Worm (Caenorhabditis elegans): ENCODE results near the gene ZK809.1.

ZK809.1 gene

ce11 chrIV:11603265-11603840 lies 38.5 kb upstream of the ZK809.1 start:
- no peak for TF ChIP-seq med-1 (GFP tag; optimal IDR thresholded peaks at IDR 0.05; ENCODE audit: insufficient read depth)
- no peak for TF ChIP-seq cog-1 (tag; optimal IDR thresholded peaks at IDR 0.05)
- TF ChIP-seq flt-1 (GFP tag; IDR thresholded peaks at IDR 0.05), result no peak
- no peak for TF ChIP-seq ztf-23 (GFP tag; IDR thresholded peaks at IDR 0.05)
- TF ChIP-seq ref-1 (GFP tag; conservative IDR thresholded peaks at IDR 0.05), result no peak
- no peak for TF ChIP-seq T22C8.4 (GFP tag; IDR thresholded peaks at IDR 0.05)
- no peak for TF ChIP-seq tab-1 (GFP tag; IDR thresholded peaks at IDR 0.05)
- TF ChIP-seq ztf-29 (GFP tag; IDR thresholded peaks at IDR 0.05), result no peak
- TF ChIP-seq klf-2 (GFP tag; conservative IDR thresholded peaks at IDR 0.05), result no peak

ce11 chrIV:11604909-11605308 lies 37.0 kb upstream of the ZK809.1 start, which contains the start of the genes ragc-1 and Y24F12A.1:
TSS of gene ragc-1 (minus strand) at chrIV:11604933.
TSS of gene Y24F12A.1 (plus strand) at chrIV:11605254.
- TF ChIP-seq ref-1 (GFP tag; conservative IDR thresholded peaks at IDR 0.05) (no peak), klf-2 (GFP tag; conservative IDR thresholded peaks at IDR 0.05) (no peak), ztf-23 (GFP tag; IDR thresholded peaks at IDR 0.05) (peak; percentile 71), cog-1 (tag; optimal IDR thresholded peaks at IDR 0.05) (no peak), T22C8.4 (GFP tag; IDR thresholded peaks at IDR 0.05) (no peak), tab-1 (GFP tag; IDR thresholded peaks at IDR 0.05) (0 out of 2 replicates have a peak, but pooled peaks have one; percentile 36), flt-1 (GFP tag; IDR thresholded peaks at IDR 0.05) (peak; percentile 64; the same call in 1 of the 2 replicates), med-1 (GFP tag; optimal IDR thresholded peaks at IDR 0.05; ENCODE audit: insufficient read depth) (peak; percentile 56), ztf-29 (GFP tag; IDR thresholded peaks at IDR 0.05) (no peak)

ce11 chrIV:11616543-11616942 lies 25.4 kb upstream of the ZK809.1 start:
- TF ChIP-seq ztf-29 (GFP tag; IDR thresholded peaks at IDR 0.05), result 0 out of 2 replicates have a peak, but pooled peaks have one; percentile 21

- no peak for TF ChIP-seq cog-1 (tag; optimal IDR thresholded peaks at IDR 0.05)
- TF ChIP-seq T22C8.4 (GFP tag; IDR thresholded peaks at IDR 0.05), result no peak
- TF ChIP-seq ref-1 (GFP tag; conservative IDR thresholded peaks at IDR 0.05), result no peak
- TF ChIP-seq tab-1 (GFP tag; IDR thresholded peaks at IDR 0.05), result no peak
- TF ChIP-seq flt-1 (GFP tag; IDR thresholded peaks at IDR 0.05), result no peak
- no peak for TF ChIP-seq med-1 (GFP tag; optimal IDR thresholded peaks at IDR 0.05; ENCODE audit: insufficient read depth)
- TF ChIP-seq klf-2 (GFP tag; conservative IDR thresholded peaks at IDR 0.05), result no peak
- TF ChIP-seq ztf-23 (GFP tag; IDR thresholded peaks at IDR 0.05), result no peak
- no peak for TF ChIP-seq ztf-29 (GFP tag; IDR thresholded peaks at IDR 0.05)
Observed at ce11 chrIV:11620909-11621308, 21.0 kb upstream of the ZK809.1 start, which contains the start of gene dsl-5. TSS of gene dsl-5 (minus strand) at chrIV:11621009.

ce11 chrIV:11622336-11622735 lies 19.6 kb upstream of the ZK809.1 start:
- TF ChIP-seq med-1 (GFP tag; optimal IDR thresholded peaks at IDR 0.05; ENCODE audit: insufficient read depth), result no peak
- no peak for TF ChIP-seq flt-1 (GFP tag; IDR thresholded peaks at IDR 0.05)
- TF ChIP-seq T22C8.4 (GFP tag; IDR thresholded peaks at IDR 0.05), result no peak
- TF ChIP-seq tab-1 (GFP tag; IDR thresholded peaks at IDR 0.05), result no peak
- no peak for TF ChIP-seq ztf-29 (GFP tag; IDR thresholded peaks at IDR 0.05)
- no peak for TF ChIP-seq klf-2 (GFP tag; conservative IDR thresholded peaks at IDR 0.05)
- no peak for TF ChIP-seq ztf-23 (GFP tag; IDR thresholded peaks at IDR 0.05)
- TF ChIP-seq cog-1 (tag; optimal IDR thresholded peaks at IDR 0.05), result no peak
- TF ChIP-seq ref-1 (GFP tag; conservative IDR thresholded peaks at IDR 0.05), result no peak

ce11 chrIV:11623060-11623459 lies 18.8 kb upstream of the ZK809.1 start, which contains the start of gene lys-4:
TSS of gene lys-4 (minus strand) at chrIV:11623174.
- TF ChIP-seq flt-1 (GFP tag; IDR thresholded peaks at IDR 0.05), result no peak
- no peak for TF ChIP-seq cog-1 (tag; optimal IDR thresholded peaks at IDR 0.05)
- no peak for TF ChIP-seq med-1 (GFP tag; optimal IDR thresholded peaks at IDR 0.05; ENCODE audit: insufficient read depth)
- no peak for TF ChIP-seq ztf-23 (GFP tag; IDR thresholded peaks at IDR 0.05)
- TF ChIP-seq tab-1 (GFP tag; IDR thresholded peaks at IDR 0.05), result no peak
- TF ChIP-seq klf-2 (GFP tag; conservative IDR thresholded peaks at IDR 0.05), result no peak
- no peak for TF ChIP-seq ztf-29 (GFP tag; IDR thresholded peaks at IDR 0.05)
- no peak for TF ChIP-seq T22C8.4 (GFP tag; IDR thresholded peaks at IDR 0.05)
- TF ChIP-seq ref-1 (GFP tag; conservative IDR thresholded peaks at IDR 0.05), result no peak

ce11 chrIV:11623759-11624287 lies 18.1 kb upstream of the ZK809.1 start:
- TF ChIP-seq med-1 (GFP tag; optimal IDR thresholded peaks at IDR 0.05; ENCODE audit: insufficient read depth) (no peak), ref-1 (GFP tag; conservative IDR thresholded peaks at IDR 0.05) (no peak), ztf-23 (GFP tag; IDR thresholded peaks at IDR 0.05) (no peak), tab-1 (GFP tag; IDR thresholded peaks at IDR 0.05) (no peak)

- TF ChIP-seq tab-1 (GFP tag; IDR thresholded peaks at IDR 0.05) (no peak), T22C8.4 (GFP tag; IDR thresholded peaks at IDR 0.05) (no peak), cog-1 (tag; optimal IDR thresholded peaks at IDR 0.05) (no peak), ztf-23 (GFP tag; IDR thresholded peaks at IDR 0.05) (no peak), ztf-29 (GFP tag; IDR thresholded peaks at IDR 0.05) (no peak), klf-2 (GFP tag; conservative IDR thresholded peaks at IDR 0.05) (no peak), flt-1 (GFP tag; IDR thresholded peaks at IDR 0.05) (no peak), med-1 (GFP tag; optimal IDR thresholded peaks at IDR 0.05; ENCODE audit: insufficient read depth) (no peak), ref-1 (GFP tag; conservative IDR thresholded peaks at IDR 0.05) (no peak)
Observed at ce11 chrIV:11625482-11625881, 16.4 kb upstream of the ZK809.1 start, which contains the start of gene lys-5. TSS of gene lys-5 (minus strand) at chrIV:11625582.

- TF ChIP-seq T22C8.4 (GFP tag; IDR thresholded peaks at IDR 0.05), result no peak
- no peak for TF ChIP-seq cog-1 (tag; optimal IDR thresholded peaks at IDR 0.05)
- no peak for TF ChIP-seq flt-1 (GFP tag; IDR thresholded peaks at IDR 0.05)
- TF ChIP-seq ztf-29 (GFP tag; IDR thresholded peaks at IDR 0.05), result no peak
- TF ChIP-seq med-1 (GFP tag; optimal IDR thresholded peaks at IDR 0.05; ENCODE audit: insufficient read depth), result no peak
- TF ChIP-seq tab-1 (GFP tag; IDR thresholded peaks at IDR 0.05), result no peak
- no peak for TF ChIP-seq klf-2 (GFP tag; conservative IDR thresholded peaks at IDR 0.05)
- no peak for TF ChIP-seq ref-1 (GFP tag; conservative IDR thresholded peaks at IDR 0.05)
Observed at ce11 chrIV:11627847-11628246, 14.1 kb upstream of the ZK809.1 start, which contains the start of gene lys-6. TSS of gene lys-6 (minus strand) at chrIV:11627947.
